Fruit fly (Drosophila melanogaster) whole organism, embryonic: Measurements from ENCODE around the gene CG2059.

ENCODE experiments used
- CG10431 ChIP-seq: fragments of 200-800 bp; sonication (Bioruptor generic); optimal IDR thresholded peaks from 3 replicates; lab custom pipeline; 2018; ENCODE audit warnings: missing biosample characterization, mild to moderate bottlenecking, missing genetic modification characterization
- CG10959 ChIP-seq: fragments of 200-800 bp; sonication (Bioruptor generic); IDR thresholded peaks from 2 replicates; pipeline ENCODE4 v1.3.6; 2022; ENCODE audit warnings: missing biosample characterization, missing genetic modification characterization
- CG1233 ChIP-seq: fragments of 200-800 bp; sonication (Bioruptor generic); optimal IDR thresholded peaks from 4 replicates; lab custom pipeline; 2018; ENCODE audit warnings: missing biosample characterization, mild to moderate bottlenecking, missing genetic modification characterization
- CG12942 ChIP-seq: fragments of 200-800 bp; sonication (Bioruptor generic); optimal IDR thresholded peaks from 3 replicates; lab custom pipeline; 2016; ENCODE audit warnings: missing biosample characterization, missing genetic modification characterization
- CG13424 ChIP-seq: fragments of 200-800 bp; sonication (Bioruptor generic); optimal IDR thresholded peaks from 2 replicates; lab custom pipeline; 2019; ENCODE audit warnings: missing biosample characterization, mild to moderate bottlenecking, missing genetic modification characterization, moderate library complexity
- CG14860 ChIP-seq: fragments of 200-800 bp; sonication (Bioruptor generic); IDR thresholded peaks from 3 replicates; pipeline ENCODE4 v1.3.6; 2022; ENCODE audit warnings: missing biosample characterization, missing genetic modification characterization; ENCODE audit not compliant: partially characterized antibody
- CG14965 ChIP-seq: fragments of 200-800 bp; sonication (Bioruptor generic); optimal IDR thresholded peaks from 2 replicates; lab custom pipeline; 2016; ENCODE audit warnings: missing biosample characterization, missing genetic modification characterization, borderline replicate concordance
- CG16813 ChIP-seq: fragments of 200-800 bp; sonication (Bioruptor generic); IDR thresholded peaks from 3 replicates; pipeline ENCODE4 v1.3.6; 2022; ENCODE audit warnings: missing biosample characterization, missing genetic modification characterization; ENCODE audit not compliant: partially characterized antibody
- CG17361 ChIP-seq: fragments of 200-800 bp; sonication (Bioruptor generic); IDR thresholded peaks from 3 replicates; pipeline ENCODE4 v1.3.6; 2022; ENCODE audit warnings: missing biosample characterization, missing genetic modification characterization
- CG17385 ChIP-seq: fragments of 200-800 bp; sonication (Bioruptor generic); optimal IDR thresholded peaks from 3 replicates; lab custom pipeline; 2018; ENCODE audit warnings: missing biosample characterization, mild to moderate bottlenecking, missing genetic modification characterization
- CG18262 ChIP-seq: fragments of 200-800 bp; optimal IDR thresholded peaks from 3 replicates; lab custom pipeline; 2019; ENCODE audit warnings: missing biosample characterization, mild to moderate bottlenecking, missing genetic modification characterization, moderate library complexity
- CG2678 ChIP-seq: fragments of 200-800 bp; sonication (Bioruptor generic); optimal IDR thresholded peaks from 3 replicates; lab custom pipeline; 2019; ENCODE audit warnings: missing biosample characterization, mild to moderate bottlenecking, missing genetic modification characterization, moderate library complexity
- CG32532 ChIP-seq: fragments of 200-800 bp; sonication (Bioruptor generic); IDR thresholded peaks from 2 replicates; pipeline ENCODE4 v1.3.6; 2022; ENCODE audit warnings: missing biosample characterization, missing genetic modification characterization
- CG3726 ChIP-seq: fragments of 200-800 bp; sonication (Bioruptor generic); IDR thresholded peaks from 3 replicates; pipeline ENCODE4, ENCODE4 v1.3.6; 2022; ENCODE audit warnings: missing biosample characterization, missing genetic modification characterization
- CG4282 ChIP-seq: fragments of 200-800 bp; sonication (Bioruptor generic); optimal IDR thresholded peaks from 2 replicates; lab custom pipeline; 2016; ENCODE audit warnings: missing biosample characterization, missing genetic modification characterization
- CG6689 ChIP-seq: fragments of 200-800 bp; sonication (Bioruptor generic); IDR thresholded peaks from 2 replicates; pipeline ENCODE4 v1.3.6; 2022; ENCODE audit warnings: missing biosample characterization, missing genetic modification characterization
- CG6813 ChIP-seq: fragments of 200-800 bp; sonication (Bioruptor generic); optimal IDR thresholded peaks from 2 replicates; lab custom pipeline; 2017; ENCODE audit warnings: missing biosample characterization, missing genetic modification characterization, mild to moderate bottlenecking, moderate library complexity, missing genetic modification reagents
- CG7271 ChIP-seq: fragments of 200-800 bp; sonication (Bioruptor generic); optimal IDR thresholded peaks from 2 replicates; lab custom pipeline; 2018; ENCODE audit warnings: missing biosample characterization, mild to moderate bottlenecking, missing genetic modification characterization, moderate library complexity
- CG9609 ChIP-seq: fragments of 200-800 bp; sonication (Bioruptor generic); optimal IDR thresholded peaks from 3 replicates; lab custom pipeline; 2016; ENCODE audit warnings: missing biosample characterization, missing genetic modification characterization
- CG9727 ChIP-seq: fragments of 200-800 bp; sonication (Bioruptor generic); optimal IDR thresholded peaks from 3 replicates; lab custom pipeline; 2017; ENCODE audit warnings: missing biosample characterization, mild to moderate bottlenecking, missing genetic modification characterization
- CHES-1-like ChIP-seq: fragments of 200-800 bp; sonication (Bioruptor generic); optimal IDR thresholded peaks from 2 replicates; lab custom pipeline; 2016; ENCODE audit warnings: missing biosample characterization, missing genetic modification characterization
- Dbx ChIP-seq: fragments of 200-800 bp; sonication (Bioruptor generic); IDR thresholded peaks from 3 replicates; pipeline ENCODE4 v1.3.6; 2022; ENCODE audit warnings: missing biosample characterization, missing genetic modification characterization
- E2f2 ChIP-seq: fragments of 200-800 bp; sonication (Bioruptor generic); IDR thresholded peaks from 2 replicates; pipeline ENCODE4 v1.3.6; 2022; ENCODE audit warnings: missing biosample characterization, missing genetic modification characterization
- HLH4C ChIP-seq: fragments of 200-800 bp; sonication (Bioruptor generic); IDR thresholded peaks from 3 replicates; pipeline ENCODE4 v1.3.6; 2022; ENCODE audit warnings: missing biosample characterization, missing genetic modification characterization; ENCODE audit not compliant: partially characterized antibody
- Hmx ChIP-seq: fragments of 200-800 bp; sonication (Bioruptor generic); optimal IDR thresholded peaks from 2 replicates; lab custom pipeline; 2016; ENCODE audit warnings: missing biosample characterization, missing genetic modification characterization
- Hr51 ChIP-seq, 2 experiments: fragments of 200-800 bp; sonication (Bioruptor generic); optimal IDR thresholded peaks; 2 replicates in 1 of 2; 3 replicates in 1 of 2; lab custom pipeline; 2016 to 2018; ENCODE audit warnings: missing biosample characterization in 2 of 2, missing genetic modification characterization in 2 of 2, mild to moderate bottlenecking in 1 of 2, moderate library complexity in 1 of 2
- Lim3 ChIP-seq: fragments of 200-800 bp; sonication (Bioruptor generic); IDR thresholded peaks from 2 replicates; pipeline ENCODE4 v1.3.6; 2022; ENCODE audit warnings: missing biosample characterization, missing genetic modification characterization
- Scr ChIP-seq: fragments of 200-800 bp; sonication (Bioruptor generic); IDR thresholded peaks from 2 replicates; pipeline ENCODE4 v1.3.6; 2022; ENCODE audit warnings: missing biosample characterization, missing genetic modification characterization; ENCODE audit not compliant: partially characterized antibody
- Xrp1 ChIP-seq: fragments of 200-800 bp; sonication (Bioruptor generic); IDR thresholded peaks from 2 replicates; pipeline ENCODE4 v1.3.6; 2022; ENCODE audit warnings: missing biosample characterization, missing genetic modification characterization
- ara ChIP-seq: fragments of 200-800 bp; sonication (Bioruptor generic); IDR thresholded peaks from 2 replicates; pipeline ENCODE4 v1.3.6; 2022; ENCODE audit warnings: missing biosample characterization, missing genetic modification characterization
- cad ChIP-seq: fragments of >200 bp; optimal IDR thresholded peaks from 2 replicates; lab custom pipeline; 2017; ENCODE audit warnings: missing biosample characterization, missing genetic modification characterization
- corto ChIP-seq: fragments of 200-800 bp; sonication (Bioruptor generic); optimal IDR thresholded peaks from 2 replicates; lab custom pipeline; 2016; ENCODE audit warnings: missing biosample characterization, mild to moderate bottlenecking, missing genetic modification characterization, moderate library complexity
- dan ChIP-seq: fragments of 200-800 bp; sonication (Bioruptor generic); IDR thresholded peaks from 2 replicates; pipeline ENCODE4 v1.3.6; 2022; ENCODE audit warnings: missing biosample characterization, missing genetic modification characterization
- dmrt99B ChIP-seq: fragments of 200-800 bp; sonication (Bioruptor generic); optimal IDR thresholded peaks from 2 replicates; lab custom pipeline; 2018; ENCODE audit warnings: missing biosample characterization, mild to moderate bottlenecking, missing genetic modification characterization, moderate library complexity
- dysf ChIP-seq: fragments of 200-800 bp; sonication (Bioruptor generic); IDR thresholded peaks from 3 replicates; pipeline ENCODE4 v1.3.6; 2022; ENCODE audit warnings: missing biosample characterization, missing genetic modification characterization
- en ChIP-seq: fragments of 200-800 bp; sonication (Bioruptor generic); optimal IDR thresholded peaks from 2 replicates; lab custom pipeline; 2016; ENCODE audit warnings: missing biosample characterization, missing genetic modification characterization
- fd3F ChIP-seq: fragments of 200-800 bp; sonication (Bioruptor generic); optimal IDR thresholded peaks from 2 replicates; lab custom pipeline; 2018; ENCODE audit warnings: missing biosample characterization, mild to moderate bottlenecking, missing genetic modification characterization, moderate library complexity
- gem ChIP-seq: fragments of 200-800 bp; sonication (Bioruptor generic); optimal IDR thresholded peaks from 2 replicates; lab custom pipeline; 2019; ENCODE audit warnings: missing biosample characterization, mild to moderate bottlenecking, missing genetic modification characterization, moderate library complexity
- gsb-n ChIP-seq: fragments of 200-800 bp; sonication (Bioruptor generic); optimal IDR thresholded peaks from 3 replicates; lab custom pipeline; 2018; ENCODE audit warnings: missing biosample characterization, mild to moderate bottlenecking, missing genetic modification characterization
- h ChIP-seq: fragments of >200 bp; optimal IDR thresholded peaks from 2 replicates; lab custom pipeline; 2017
- kah ChIP-seq: fragments of 200-800 bp; sonication (Bioruptor generic); optimal IDR thresholded peaks from 2 replicates; lab custom pipeline; 2018; ENCODE audit warnings: missing biosample characterization, mild to moderate bottlenecking, missing genetic modification characterization
- klu ChIP-seq: fragments of 200-800 bp; sonication (Bioruptor generic); IDR thresholded peaks from 2 replicates; pipeline ENCODE4 v1.3.6; 2022; ENCODE audit warnings: missing biosample characterization, missing genetic modification characterization
- prd ChIP-seq, 3 experiments: fragments of >200 bp in 2 of 3; fragments of 200-800 bp in 1 of 3; sonication (Bioruptor generic) in 1 of 3; optimal IDR thresholded peaks in 2 of 3; IDR thresholded peaks in 1 of 3; 2 replicates in 2 of 3; 3 replicates in 1 of 3; pipeline versions ENCODE4 v1.3.6 to Lab custom; 2017 to 2022; ENCODE audit warnings: missing biosample characterization in 1 of 3, missing genetic modification characterization in 1 of 3
- sens ChIP-seq: fragments of 200-800 bp; sonication (Bioruptor generic); peaks from one replicate; lab custom pipeline; 2016; ENCODE audit warnings: missing biosample characterization, missing genetic modification characterization
- tgo ChIP-seq: fragments of 200-800 bp; sonication (Bioruptor generic); IDR thresholded peaks from 3 replicates; pipeline ENCODE4 v1.3.6; 2022; ENCODE audit warnings: missing biosample characterization, missing genetic modification characterization
- ttk ChIP-seq: fragments of 200-800 bp; sonication (Bioruptor generic); IDR thresholded peaks from 2 replicates; pipeline ENCODE4 v2.1.2; 2022; ENCODE audit warnings: missing biosample characterization, missing genetic modification characterization
- vvl ChIP-seq: fragments of 200-800 bp; sonication (Bioruptor generic); IDR thresholded peaks from 2 replicates; pipeline ENCODE4 v1.3.6; 2022; ENCODE audit warnings: missing biosample characterization, missing genetic modification characterization
- zen ChIP-seq: fragments of 200-800 bp; sonication (Bioruptor generic); optimal IDR thresholded peaks from 3 replicates; lab custom pipeline; 2018; ENCODE audit warnings: missing biosample characterization, mild to moderate bottlenecking, missing genetic modification characterization, moderate library complexity
- zfh1 ChIP-seq: fragments of 200-800 bp; sonication (Bioruptor generic); IDR thresholded peaks from 3 replicates; pipeline ENCODE4 v1.3.6; 2022; ENCODE audit warnings: missing biosample characterization, missing genetic modification characterization

The CG2059 gene

DNA sequence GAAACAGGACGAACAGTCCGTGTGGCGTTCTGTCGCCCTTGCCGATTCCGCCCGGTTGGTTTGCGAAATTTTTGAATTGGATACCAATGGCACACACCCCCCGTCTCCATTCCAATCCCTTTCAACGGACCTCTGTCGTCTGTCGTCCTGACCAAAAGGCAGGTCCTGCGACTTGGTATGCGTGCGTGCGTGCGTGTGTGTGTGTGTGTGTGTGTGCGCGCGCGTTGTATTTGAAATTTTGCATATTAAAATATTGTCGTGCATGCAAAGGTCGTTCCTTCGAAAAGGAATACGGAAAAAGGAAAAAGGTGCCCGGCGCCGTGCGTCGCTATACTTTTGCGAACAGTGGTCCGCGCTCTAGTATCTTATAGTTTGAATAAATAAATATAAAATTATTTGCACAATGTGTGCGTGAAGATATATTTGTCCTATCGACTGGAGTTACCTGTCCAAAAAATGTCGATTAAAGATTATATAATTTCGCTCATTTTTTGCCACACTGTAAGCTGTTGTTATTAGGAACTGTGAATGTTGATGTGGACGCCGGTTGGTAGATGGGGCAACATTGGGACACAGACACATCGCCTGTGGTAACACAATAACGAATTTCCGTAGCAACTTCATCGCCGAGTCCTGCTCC lies 14.7 kb upstream of the CG2059 start (continued):
- TF ChIP-seq CG2678 (tag; lab: Kevin White, UChicago) (peak; percentile 34), CG32532 (peak; percentile 38; the same call in 1 of the 2 replicates), CG17385 (GFP tag; lab: Kevin White, UChicago) (no peak), zfh1 (GFP tag; lab: Robert Waterston, UW) (peak; percentile 60; the same call in 2 of the 3 replicates), CHES-1-like (GFP tag; lab: Kevin White, UChicago) (no peak), ara (GFP tag; lab: Robert Waterston, UW) (peak; percentile 18; the same call in 1 of the 2 replicates), fd3F (GFP tag; lab: Kevin White, UChicago) (no peak), CG14860 (GFP tag; lab: Robert Waterston, UW) (no peak), Hr51 (GFP tag; optimal IDR thresholded peaks at IDR 0.05; lab: Kevin White, UChicago) (peak in 1 of 2 experiments; percentile 7), CG6813 (GFP tag; lab: Kevin White, UChicago) (no peak), en (GFP tag; lab: Kevin White, UChicago) (no peak), HLH4C (GFP tag; lab: Robert Waterston, UW) (no peak), Xrp1 (GFP tag; lab: Robert Waterston, UW) (peak; percentile 40; the same call in 1 of the 2 replicates), CG4282 (GFP tag; lab: Kevin White, UChicago) (no peak), CG9727 (GFP tag; lab: Kevin White, UChicago) (peak; percentile 6), CG9609 (GFP tag; lab: Kevin White, UChicago) (no peak), prd (optimal IDR thresholded peaks at IDR 0.05; lab: Kevin White, UChicago) (no peak), prd (GFP tag; IDR thresholded peaks at IDR 0.05; lab: Robert Waterston, UW) (peak; percentile 58; the same call in 2 of the 3 replicates), CG7271 (tag; lab: Kevin White, UChicago) (peak; percentile 11), Lim3 (no peak), CG1233 (no peak), Hmx (no peak), zen (tag; lab: Kevin White, UChicago) (no peak), CG18262 (tag; lab: Kevin White, UChicago) (peak; percentile 14), h (lab: Kevin White, UChicago) (no peak), CG17361 (GFP tag; lab: Robert Waterston, UW) (no peak), cad (GFP tag; lab: Kevin White, UChicago) (no peak), CG6689 (peak; percentile 11; the same call in 1 of the 2 replicates), klu (GFP tag; lab: Robert Waterston, UW) (no peak), CG13424 (tag; lab: Kevin White, UChicago) (peak; percentile 18), vvl (0 out of 2 replicates have a peak, but pooled peaks have one; percentile 33), kah (GFP tag; lab: Kevin White, UChicago) (no peak), gsb-n (no peak), CG12942 (GFP tag; lab: Kevin White, UChicago) (no peak), CG3726 (GFP tag; lab: Robert Waterston, UW) (no peak), dmrt99B (tag; lab: Kevin White, UChicago) (peak; percentile 26), ttk (GFP tag; lab: Robert Waterston, UW) (0 out of 2 replicates have a peak, but pooled peaks have one; percentile 21), sens (peak; percentile 64), Dbx (GFP tag; lab: Robert Waterston, UW) (0 out of 3 replicates have a peak, but pooled peaks have one; percentile 19), dysf (GFP tag; lab: Robert Waterston, UW) (0 out of 3 replicates have a peak, but pooled peaks have one; percentile 45), dan (GFP tag; lab: Robert Waterston, UW) (no peak), corto (GFP tag; lab: Kevin White, UChicago) (no peak), CG14965 (no peak), CG10431 (GFP tag; lab: Kevin White, UChicago) (no peak), Scr (GFP tag; lab: Robert Waterston, UW) (no peak), CG16813 (GFP tag; lab: Robert Waterston, UW) (no peak), gem (tag; lab: Kevin White, UChicago) (peak; percentile 27), tgo (GFP tag; lab: Robert Waterston, UW) (0 out of 3 replicates have a peak, but pooled peaks have one; percentile 34), E2f2 (no peak), CG10959 (no peak)
